Worm (Caenorhabditis elegans): ENCODE data around the gene R08F11.1.

The R08F11.1 gene

ce11 chrV:3773618-3774017 is 10.4 kb downstream of the R08F11.1 start:
- no peak for TF ChIP-seq Y105C5A.15 (GFP tag; IDR thresholded peaks at IDR 0.05)
- no peak for TF ChIP-seq madf-9 (GFP tag; conservative IDR thresholded peaks at IDR 0.05)
- TF ChIP-seq nhr-76 (tag; optimal IDR thresholded peaks at IDR 0.05) = no peak
- TF ChIP-seq set-16 (GFP tag; IDR thresholded peaks at IDR 0.05) = peak; percentile 63; the same call in 1 of the 2 replicates
- no peak for TF ChIP-seq nhr-237 (tag; optimal IDR thresholded peaks at IDR 0.05)

ce11 chrV:3771437-3772256 is 12.4 kb downstream of the R08F11.1 start, which contains the start of the genes R08E5.1 and rips-1:
Gene R08E5.1, minus strand, starts transcription at chrV:3771518.
Gene rips-1, plus strand, starts transcription at chrV:3772021.
- TF ChIP-seq Y105C5A.15 (GFP tag; IDR thresholded peaks at IDR 0.05) (no peak), hlh-11 (tag; optimal IDR thresholded peaks at IDR 0.05) (peak; percentile 14), nhr-48 (tag; optimal IDR thresholded peaks at IDR 0.05) (peak; percentile 27), spr-1 (tag; optimal IDR thresholded peaks at IDR 0.05) (no peak), lin-39 (tag; optimal IDR thresholded peaks at IDR 0.05) (no peak), daf-8 (GFP tag; IDR thresholded peaks at IDR 0.05) (no peak), aly-2 (tag; optimal IDR thresholded peaks at IDR 0.05) (no peak), ZK337.2 (GFP tag; IDR thresholded peaks at IDR 0.05) (no peak), ZK546.5 (tag; optimal IDR thresholded peaks at IDR 0.05) (no peak), D1046.2 (GFP tag; IDR thresholded peaks at IDR 0.05) (no peak), fos-1 (tag; optimal IDR thresholded peaks at IDR 0.05) (no peak), ces-1 (GFP tag; optimal IDR thresholded peaks at IDR 0.05) (no peak), hmg-1.1 (GFP tag; IDR thresholded peaks at IDR 0.05) (no peak), dmd-6 (GFP tag; IDR thresholded peaks at IDR 0.05) (peak; percentile 35), nhr-28 (tag; optimal IDR thresholded peaks at IDR 0.05) (peak; percentile 59), unc-130 (GFP tag; optimal IDR thresholded peaks at IDR 0.05) (no peak), ama-1 (optimal IDR thresholded peaks at IDR 0.05) (no peak), zfp-3 (GFP tag; conservative IDR thresholded peaks at IDR 0.05) (no peak), nhr-102 (tag; optimal IDR thresholded peaks at IDR 0.05) (no peak), T26A8.4 (GFP tag; IDR thresholded peaks at IDR 0.05) (no peak), nhr-237 (tag; optimal IDR thresholded peaks at IDR 0.05) (no peak), Y5F2A.4 (GFP tag; optimal IDR thresholded peaks at IDR 0.05) (no peak), lin-1 (GFP tag; IDR thresholded peaks at IDR 0.05) (no peak), egl-43 (GFP tag; IDR thresholded peaks at IDR 0.05) (no peak), hif-1 (tag; optimal IDR thresholded peaks at IDR 0.05) (peak; percentile 86 to 98), T20F7.1 (GFP tag; optimal IDR thresholded peaks at IDR 0.05) (no peak), Y75B8A.6 (GFP tag; IDR thresholded peaks at IDR 0.05) (no peak), daf-16 (GFP tag; optimal IDR thresholded peaks at IDR 0.05) (no peak), daf-16 (tag; optimal IDR thresholded peaks at IDR 0.05) (no peak), attf-4 (tag; optimal IDR thresholded peaks at IDR 0.05) (no peak), mdl-1 (tag; optimal IDR thresholded peaks at IDR 0.05) (peak in 1 of 2 experiments; percentile 29), php-3 (GFP tag; IDR thresholded peaks at IDR 0.05) (no peak), tag-97 (GFP tag; IDR thresholded peaks at IDR 0.05) (no peak), arid-1 (GFP tag; conservative IDR thresholded peaks at IDR 0.05) (no peak), ztf-11 (tag; optimal IDR thresholded peaks at IDR 0.05) (no peak), fkh-10 (GFP tag; optimal IDR thresholded peaks at IDR 0.05) (no peak), F49E8.2 (tag; optimal IDR thresholded peaks at IDR 0.05; ENCODE audit: borderline replicate concordance) (no peak), R02D3.7 (tag; optimal IDR thresholded peaks at IDR 0.05) (no peak), nhr-77 (tag; optimal IDR thresholded peaks at IDR 0.05) (no peak), daf-12 (tag; optimal IDR thresholded peaks at IDR 0.05) (no peak), zip-2 (tag; optimal IDR thresholded peaks at IDR 0.05) (no peak), F37D6.2 (tag; optimal IDR thresholded peaks at IDR 0.05) (no peak), aha-1 (tag) (peak; percentile 98), set-16 (GFP tag; IDR thresholded peaks at IDR 0.05) (no peak), zfp-2 (tag; optimal IDR thresholded peaks at IDR 0.05) (no peak), hlh-30 (tag; optimal IDR thresholded peaks at IDR 0.05; ENCODE audit: insufficient read depth) (peak; percentile 41), zip-11 (GFP tag; IDR thresholded peaks at IDR 0.05) (no peak)

All from whole organism, L4 larva.